Fruit fly (Drosophila melanogaster) whole organism, embryonic: ENCODE measurements around the gene CG15742.

Source experiments
- Antp ChIP-seq: fragments of 200-800 bp; sonication (Bioruptor generic); optimal IDR thresholded peaks from 3 replicates; lab custom pipeline; 2016; ENCODE audit warnings: missing biosample characterization, missing genetic modification characterization
- Awh ChIP-seq: fragments of 200-800 bp; sonication (Bioruptor generic); IDR thresholded peaks from 2 replicates; pipeline ENCODE4, ENCODE4 v1.3.6; 2022; ENCODE audit warnings: missing biosample characterization, missing genetic modification characterization
- CG10543 ChIP-seq: fragments of 200-800 bp; sonication (Bioruptor generic); optimal IDR thresholded peaks from 3 replicates; lab custom pipeline; 2017; ENCODE audit warnings: missing biosample characterization, mild to moderate bottlenecking, missing genetic modification characterization, moderate library complexity
- CG13624 ChIP-seq: fragments of 200-800 bp; sonication (Bioruptor generic); optimal IDR thresholded peaks from 2 replicates; lab custom pipeline; 2016; ENCODE audit warnings: missing biosample characterization, missing genetic modification characterization
- CG13894 ChIP-seq: fragments of 200-800 bp; sonication (Bioruptor generic); optimal IDR thresholded peaks from 3 replicates; lab custom pipeline; 2018; ENCODE audit warnings: missing biosample characterization, mild to moderate bottlenecking, missing genetic modification characterization, moderate library complexity
- CG15601 ChIP-seq: fragments of 200-800 bp; sonication (Bioruptor generic); optimal IDR thresholded peaks from 3 replicates; lab custom pipeline; 2019; ENCODE audit warnings: missing biosample characterization, mild to moderate bottlenecking, missing genetic modification characterization, moderate library complexity
- CG1647 ChIP-seq: fragments of 200-800 bp; sonication (Bioruptor generic); optimal IDR thresholded peaks from 3 replicates; lab custom pipeline; 2016; ENCODE audit warnings: missing biosample characterization, missing genetic modification characterization
- CG17359 ChIP-seq: fragments of 200-800 bp; sonication (Bioruptor generic); optimal IDR thresholded peaks from 3 replicates; lab custom pipeline; 2018; ENCODE audit warnings: missing biosample characterization, mild to moderate bottlenecking, missing genetic modification characterization, moderate library complexity
- CG17361 ChIP-seq: fragments of 200-800 bp; sonication (Bioruptor generic); IDR thresholded peaks from 3 replicates; pipeline ENCODE4 v1.3.6; 2022; ENCODE audit warnings: missing biosample characterization, missing genetic modification characterization
- CG2120 ChIP-seq: fragments of 200-800 bp; sonication (Bioruptor generic); optimal IDR thresholded peaks from 3 replicates; lab custom pipeline; 2016; ENCODE audit warnings: missing biosample characterization, missing genetic modification characterization
- CG2129 ChIP-seq: fragments of 200-800 bp; sonication (Bioruptor generic); IDR thresholded peaks from 2 replicates; pipeline ENCODE4 v1.3.6; 2022; ENCODE audit warnings: missing biosample characterization, missing genetic modification characterization; ENCODE audit not compliant: partially characterized antibody
- CG2712 ChIP-seq: fragments of 200-800 bp; optimal IDR thresholded peaks from 3 replicates; lab custom pipeline; 2019; ENCODE audit warnings: missing biosample characterization, mild to moderate bottlenecking, missing genetic modification characterization, moderate library complexity
- CG33213 ChIP-seq: fragments of 200-800 bp; sonication (Bioruptor generic); optimal IDR thresholded peaks from 3 replicates; lab custom pipeline; 2016; ENCODE audit warnings: missing biosample characterization, missing genetic modification characterization
- CG6654 ChIP-seq: fragments of 200-800 bp; sonication (Bioruptor generic); optimal IDR thresholded peaks from 2 replicates; lab custom pipeline; 2017; ENCODE audit warnings: missing biosample characterization, mild to moderate bottlenecking, missing genetic modification characterization
- CG7745 ChIP-seq: fragments of 200-800 bp; sonication (Bioruptor generic); optimal IDR thresholded peaks from 2 replicates; lab custom pipeline; 2018; ENCODE audit warnings: missing biosample characterization, mild to moderate bottlenecking, missing genetic modification characterization, moderate library complexity
- CG9797 ChIP-seq: fragments of 200-800 bp; sonication (Bioruptor generic); optimal IDR thresholded peaks from 3 replicates; lab custom pipeline; 2018; ENCODE audit warnings: missing biosample characterization, mild to moderate bottlenecking, missing genetic modification characterization
- Chrac-16 ChIP-seq: fragments of 200-800 bp; sonication (Bioruptor generic); optimal IDR thresholded peaks from 3 replicates; lab custom pipeline; 2016; ENCODE audit warnings: missing biosample characterization, missing genetic modification characterization
- D19A ChIP-seq: fragments of 200-800 bp; optimal IDR thresholded peaks from 3 replicates; lab custom pipeline; 2019; ENCODE audit warnings: missing biosample characterization, mild to moderate bottlenecking, missing genetic modification characterization, moderate library complexity
- Dek ChIP-seq: fragments of 200-800 bp; sonication (Bioruptor generic); optimal IDR thresholded peaks from 3 replicates; lab custom pipeline; 2019; ENCODE audit warnings: missing biosample characterization, mild to moderate bottlenecking, missing genetic modification characterization, moderate library complexity
- Dip3 ChIP-seq: fragments of 200-800 bp; sonication (Bioruptor generic); optimal IDR thresholded peaks from 3 replicates; lab custom pipeline; 2016; ENCODE audit warnings: missing biosample characterization, missing genetic modification characterization
- Doc3 ChIP-seq: fragments of 200-800 bp; sonication (Bioruptor generic); IDR thresholded peaks from 3 replicates; pipeline ENCODE4 v1.3.6; 2022; ENCODE audit warnings: missing biosample characterization, missing genetic modification characterization; ENCODE audit not compliant: partially characterized antibody
- Fer3 ChIP-seq: fragments of 200-800 bp; sonication (Bioruptor generic); optimal IDR thresholded peaks from 2 replicates; lab custom pipeline; 2018; ENCODE audit warnings: missing biosample characterization, mild to moderate bottlenecking, missing genetic modification characterization, moderate library complexity
- HLH3B ChIP-seq: fragments of 200-800 bp; sonication (Bioruptor generic); IDR thresholded peaks from 2 replicates; pipeline ENCODE4 v1.3.6; 2022; ENCODE audit warnings: missing biosample characterization, missing genetic modification characterization
- HLHmδ ChIP-seq: fragments of 200-800 bp; sonication (Bioruptor generic); optimal IDR thresholded peaks from 2 replicates; lab custom pipeline; 2018; ENCODE audit warnings: missing biosample characterization, mild to moderate bottlenecking, missing genetic modification characterization, moderate library complexity
- HmgZ ChIP-seq: fragments of 200-800 bp; sonication (Bioruptor generic); optimal IDR thresholded peaks from 2 replicates; lab custom pipeline; 2018; ENCODE audit warnings: missing biosample characterization, mild to moderate bottlenecking, missing genetic modification characterization
- Lpt ChIP-seq: fragments of >200 bp; optimal IDR thresholded peaks from 2 replicates; lab custom pipeline; 2018; ENCODE audit warnings: missing biosample characterization, missing genetic modification characterization
- NFAT ChIP-seq: fragments of 200-800 bp; sonication (Bioruptor generic); IDR thresholded peaks from 2 replicates; pipeline ENCODE4 v1.3.6; 2022; ENCODE audit warnings: missing biosample characterization, missing genetic modification characterization
- Optix ChIP-seq: fragments of 200-800 bp; sonication (Bioruptor generic); IDR thresholded peaks from 3 replicates; pipeline ENCODE4 v1.3.6; 2022; ENCODE audit warnings: missing biosample characterization, missing genetic modification characterization
- Sin3A ChIP-seq: fragments of >200 bp; optimal IDR thresholded peaks from 2 replicates; lab custom pipeline; 2018
- bab2 ChIP-seq: fragments of 200-800 bp; sonication (Bioruptor generic); optimal IDR thresholded peaks from 2 replicates; lab custom pipeline; 2016; ENCODE audit warnings: missing biosample characterization, missing genetic modification characterization
- bigmax ChIP-seq: fragments of 200-800 bp; sonication (Bioruptor generic); optimal IDR thresholded peaks from 2 replicates; lab custom pipeline; 2018; ENCODE audit warnings: missing biosample characterization, mild to moderate bottlenecking, missing genetic modification characterization
- chm ChIP-seq: fragments of 200-800 bp; sonication (Bioruptor generic); IDR thresholded peaks from 2 replicates; pipeline ENCODE4 v1.3.6; 2022; ENCODE audit warnings: missing biosample characterization, missing genetic modification characterization
- esg ChIP-seq: fragments of 200-800 bp; sonication (Bioruptor generic); conservative IDR thresholded peaks from 2 replicates; pipeline ENCODE4 v1.3.6; 2022; ENCODE audit warnings: missing biosample characterization, missing genetic modification characterization
- fd3F ChIP-seq: fragments of 200-800 bp; sonication (Bioruptor generic); optimal IDR thresholded peaks from 2 replicates; lab custom pipeline; 2018; ENCODE audit warnings: missing biosample characterization, mild to moderate bottlenecking, missing genetic modification characterization, moderate library complexity
- ftz-f1 ChIP-seq: fragments of 200-800 bp; sonication (Bioruptor generic); optimal IDR thresholded peaks from 2 replicates; lab custom pipeline; 2016; ENCODE audit warnings: missing biosample characterization, missing genetic modification characterization
- grau ChIP-seq: fragments of 200-800 bp; optimal IDR thresholded peaks from 3 replicates; lab custom pipeline; 2019; ENCODE audit warnings: missing biosample characterization, mild to moderate bottlenecking, missing genetic modification characterization, moderate library complexity
- gsb-n ChIP-seq: fragments of 200-800 bp; sonication (Bioruptor generic); optimal IDR thresholded peaks from 3 replicates; lab custom pipeline; 2018; ENCODE audit warnings: missing biosample characterization, mild to moderate bottlenecking, missing genetic modification characterization
- gt ChIP-seq: fragments of 200-800 bp; sonication (Bioruptor generic); IDR thresholded peaks from 2 replicates; pipeline ENCODE4 v1.3.6; 2022; ENCODE audit warnings: missing biosample characterization, missing genetic modification characterization
- inv ChIP-seq: fragments of 200-800 bp; sonication (Bioruptor generic); IDR thresholded peaks from 2 replicates; pipeline ENCODE4 v1.3.6; 2022; ENCODE audit warnings: missing biosample characterization, missing genetic modification characterization; ENCODE audit not compliant: partially characterized antibody
- jigr1 ChIP-seq: fragments of 200-800 bp; sonication (Bioruptor generic); IDR thresholded peaks from 3 replicates; pipeline ENCODE4 v1.3.6; 2022; ENCODE audit warnings: missing biosample characterization, missing genetic modification characterization
- lov ChIP-seq, 2 experiments: fragments of 200-800 bp in 1 of 2; fragments of >200 bp in 1 of 2; sonication (Bioruptor generic) in 1 of 2; IDR thresholded peaks in 1 of 2; optimal IDR thresholded peaks in 1 of 2; 2 replicates in 1 of 2; 3 replicates in 1 of 2; pipeline versions ENCODE4 v1.3.6 to Lab custom; 2017 to 2022; ENCODE audit warnings: missing biosample characterization in 1 of 2, missing genetic modification characterization in 1 of 2
- org-1 ChIP-seq: fragments of 200-800 bp; sonication (Bioruptor generic); optimal IDR thresholded peaks from 2 replicates; lab custom pipeline; 2017; ENCODE audit warnings: missing biosample characterization, missing genetic modification characterization
- pan ChIP-seq, 4 experiments: fragments of >200 bp in 3 of 4; fragments of 200-800 bp in 1 of 4; sonication (Bioruptor generic) in 1 of 4; optimal IDR thresholded peaks in 3 of 4; IDR thresholded peaks in 1 of 4; 2 replicates each; pipeline versions ENCODE4 v1.3.6 to Lab custom; 2017 to 2022; ENCODE audit warnings: missing biosample characterization in 2 of 4, missing genetic modification characterization in 2 of 4, mixed read lengths in 1 of 4
- run ChIP-seq: fragments of 200-800 bp; sonication (Bioruptor generic); optimal IDR thresholded peaks from 3 replicates; lab custom pipeline; 2018; ENCODE audit warnings: missing biosample characterization, mild to moderate bottlenecking, missing genetic modification characterization
- sens-2 ChIP-seq: fragments of 200-800 bp; sonication (Bioruptor generic); IDR thresholded peaks from 2 replicates; pipeline ENCODE4 v1.3.6; 2022; ENCODE audit warnings: missing biosample characterization, missing genetic modification characterization
- tll ChIP-seq, 2 experiments: fragments of 200-800 bp in 1 of 2; fragments of >200 bp in 1 of 2; sonication (Bioruptor generic) in 1 of 2; optimal IDR thresholded peaks; 2 replicates each; lab custom pipeline; 2017 to 2019; ENCODE audit warnings: missing biosample characterization in 2 of 2, missing genetic modification characterization in 2 of 2, mild to moderate bottlenecking in 1 of 2, moderate library complexity in 1 of 2
- trh ChIP-seq: fragments of 200-800 bp; sonication (Bioruptor generic); optimal IDR thresholded peaks from 2 replicates; lab custom pipeline; 2016; ENCODE audit warnings: missing biosample characterization, missing genetic modification characterization

CG15742 gene

dm6 chrX:13233811-13234737, 24.2 kb downstream of the CG15742 start (continued):
- TF ChIP-seq inv (no peak), CG2120 (peak; percentile 74), tll (GFP tag; optimal IDR thresholded peaks at IDR 0.05; lab: Kevin White, UChicago) (peak in 1 of 2 experiments; percentile 94), CG1647 (GFP tag; lab: Kevin White, UChicago) (peak; percentile 62), CG17361 (peak; percentile 89), CG15601 (tag; lab: Kevin White, UChicago) (peak; percentile 81), CG7745 (tag; lab: Kevin White, UChicago) (peak; percentile 44), run (tag; lab: Kevin White, UChicago) (no peak), esg (GFP tag; lab: Robert Waterston, UW) (peak; percentile 44), Optix (GFP tag; lab: Robert Waterston, UW) (no peak; the same call in 1 of the 3 replicates), Lpt (no peak), Dek (tag; lab: Kevin White, UChicago) (peak; percentile 34), pan (optimal IDR thresholded peaks at IDR 0.05; lab: Kevin White, UChicago) (no peak), pan (GFP tag; optimal IDR thresholded peaks at IDR 0.05 in 1 of 2, IDR thresholded peaks at IDR 0.05 in 1 of 2) (peak in 1 of 2 experiments; percentile 78), Dip3 (GFP tag; lab: Kevin White, UChicago) (peak; percentile 61), Chrac-16 (GFP tag; lab: Kevin White, UChicago) (peak; percentile 84), Sin3A (no peak), HmgZ (tag; lab: Kevin White, UChicago) (peak; percentile 33), CG6654 (peak; percentile 48), bigmax (GFP tag; lab: Kevin White, UChicago) (no peak), gsb-n (tag; lab: Kevin White, UChicago) (peak; percentile 91), sens-2 (GFP tag; lab: Robert Waterston, UW) (peak; percentile 83), jigr1 (peak; percentile 52; the same call in 1 of the 3 replicates), bab2 (GFP tag; lab: Kevin White, UChicago) (peak; percentile 87), D19A (peak; percentile 88), Antp (peak; percentile 82), CG13624 (GFP tag; lab: Kevin White, UChicago) (peak; percentile 83), CG17359 (tag; lab: Kevin White, UChicago) (peak; percentile 69), Awh (GFP tag; lab: Robert Waterston, UW) (peak; percentile 77), grau (peak; percentile 61), Fer3 (tag; lab: Kevin White, UChicago) (peak; percentile 56), CG33213 (GFP tag; lab: Kevin White, UChicago) (peak; percentile 72), org-1 (GFP tag; lab: Kevin White, UChicago) (peak; percentile 82), NFAT (GFP tag; lab: Robert Waterston, UW) (peak; percentile 62), HLHmδ (no peak), CG9797 (no peak), lov (optimal IDR thresholded peaks at IDR 0.05; lab: Kevin White, UChicago) (no peak), lov (GFP tag; IDR thresholded peaks at IDR 0.05; lab: Robert Waterston, UW) (peak; percentile 89), Doc3 (GFP tag; lab: Robert Waterston, UW) (no peak), CG13894 (no peak), trh (GFP tag; lab: Kevin White, UChicago) (peak; percentile 73), CG2712 (tag; lab: Kevin White, UChicago) (peak; percentile 94), CG10543 (GFP tag; lab: Kevin White, UChicago) (no peak), CG2129 (GFP tag; lab: Robert Waterston, UW) (no peak), ftz-f1 (GFP tag; lab: Kevin White, UChicago) (no peak), gt (GFP tag; lab: Robert Waterston, UW) (peak; percentile 65), chm (GFP tag; lab: Robert Waterston, UW) (peak; percentile 82; the same call in 1 of the 2 replicates), fd3F (GFP tag; lab: Kevin White, UChicago) (peak; percentile 48), HLH3B (GFP tag; lab: Robert Waterston, UW) (peak; percentile 74)
